Fruit fly (Drosophila melanogaster): ENCODE data around the gene CG16820.

- peak; percentile 44 for TF ChIP-seq Atf3 (GFP tag; optimal IDR thresholded peaks at IDR 0.05)
- no peak for TF ChIP-seq CG15011 (GFP tag; optimal IDR thresholded peaks at IDR 0.05)
- no peak for TF ChIP-seq CG16815 (GFP tag; optimal IDR thresholded peaks at IDR 0.05)
- TF ChIP-seq CG10274 (GFP tag; optimal IDR thresholded peaks at IDR 0.05): no peak
- TF ChIP-seq ems (GFP tag; optimal IDR thresholded peaks at IDR 0.05): no peak
- TF ChIP-seq Blimp-1 (GFP tag; optimal IDR thresholded peaks at IDR 0.05): no peak
- no peak for TF ChIP-seq ind (GFP tag; optimal IDR thresholded peaks at IDR 0.05)
- TF ChIP-seq CG10321 (GFP tag; IDR thresholded peaks at IDR 0.05): no peak
- TF ChIP-seq Dip3 (GFP tag; optimal IDR thresholded peaks at IDR 0.05): peak; percentile 22
- no peak for TF ChIP-seq gcm2 (GFP tag; optimal IDR thresholded peaks at IDR 0.05)
Observed at dm6 chr2L:13205256-13205655, 40.8 kb upstream of the CG16820 start.

Data from whole organism, embryonic.